Fruit fly (Drosophila melanogaster) whole organism, pupa: ENCODE measurements around the gene Fign.

Source experiments
- CG10348 ChIP-seq: fragments of 200-800 bp; sonication (Bioruptor generic); IDR thresholded peaks from 2 replicates; pipeline ENCODE4 v1.3.6; 2022; ENCODE audit warnings: missing biosample characterization, missing genetic modification characterization
- CG12605 ChIP-seq: fragments of 200-800 bp; sonication (Bioruptor generic); IDR thresholded peaks from 2 replicates; pipeline ENCODE4 v1.3.6; 2022; ENCODE audit warnings: missing biosample characterization, missing genetic modification characterization
- CG13204 ChIP-seq: fragments of 200-800 bp; sonication (Bioruptor generic); optimal IDR thresholded peaks from 2 replicates; lab custom pipeline; 2018; ENCODE audit warnings: missing biosample characterization, mild to moderate bottlenecking, missing genetic modification characterization, moderate library complexity
- CG14655 ChIP-seq: fragments of 200-800 bp; sonication (Bioruptor generic); optimal IDR thresholded peaks from 3 replicates; lab custom pipeline; 2017; ENCODE audit warnings: mild to moderate bottlenecking, missing biosample characterization, missing genetic modification reagents, missing genetic modification characterization
- CG15710 ChIP-seq: fragments of 200-800 bp; sonication (Bioruptor generic); optimal IDR thresholded peaks from 2 replicates; lab custom pipeline; 2018; ENCODE audit warnings: missing biosample characterization, mild to moderate bottlenecking, missing genetic modification characterization, moderate library complexity
- CG17806 ChIP-seq: fragments of 200-800 bp; sonication (Bioruptor generic); optimal IDR thresholded peaks from 2 replicates; lab custom pipeline; 2018; ENCODE audit warnings: missing biosample characterization, mild to moderate bottlenecking, missing genetic modification characterization, moderate library complexity
- CG32121 ChIP-seq: fragments of 200-800 bp; sonication (Bioruptor generic); IDR thresholded peaks from 2 replicates; pipeline ENCODE4 v1.3.6; 2022; ENCODE audit warnings: missing biosample characterization, missing genetic modification characterization
- CG34367 ChIP-seq: fragments of 200-800 bp; sonication (Bioruptor generic); optimal IDR thresholded peaks from 2 replicates; lab custom pipeline; 2018; ENCODE audit warnings: missing biosample characterization, mild to moderate bottlenecking, missing genetic modification characterization
- CG4496 ChIP-seq: fragments of 200-800 bp; sonication (Bioruptor generic); IDR thresholded peaks from 3 replicates; pipeline ENCODE4 v1.3.6; 2022; ENCODE audit warnings: missing biosample characterization, missing genetic modification characterization
- CG8159 ChIP-seq: fragments of 200-800 bp; sonication (Bioruptor generic); optimal IDR thresholded peaks from 3 replicates; lab custom pipeline; 2018; ENCODE audit warnings: missing biosample characterization, mild to moderate bottlenecking, missing genetic modification characterization, moderate library complexity
- CG8301 ChIP-seq: fragments of 200-800 bp; sonication (Bioruptor generic); optimal IDR thresholded peaks from 2 replicates; lab custom pipeline; 2018; ENCODE audit warnings: missing biosample characterization, mild to moderate bottlenecking, missing genetic modification characterization
- CG9948 ChIP-seq: fragments of 200-800 bp; sonication (Bioruptor generic); optimal IDR thresholded peaks from 2 replicates; lab custom pipeline; 2018; ENCODE audit warnings: missing biosample characterization, mild to moderate bottlenecking, missing genetic modification characterization, moderate library complexity
- D1 ChIP-seq: fragments of 200-800 bp; sonication (Bioruptor generic); optimal IDR thresholded peaks from 2 replicates; lab custom pipeline; 2018; ENCODE audit warnings: missing biosample characterization, mild to moderate bottlenecking, missing genetic modification characterization, moderate library complexity
- EcR ChIP-seq: fragments of 200-800 bp; sonication (Bioruptor generic); optimal IDR thresholded peaks from 3 replicates; lab custom pipeline; 2019; ENCODE audit warnings: missing biosample characterization, missing genetic modification characterization, mild to moderate bottlenecking, moderate library complexity, missing genetic modification reagents
- Ets98B ChIP-seq: fragments of 200-800 bp; sonication (Bioruptor generic); IDR thresholded peaks from 2 replicates; pipeline ENCODE4 v1.3.6; 2022; ENCODE audit warnings: missing biosample characterization, missing genetic modification characterization
- Pif1A ChIP-seq: fragments of 200-800 bp; sonication (Bioruptor generic); optimal IDR thresholded peaks from 3 replicates; lab custom pipeline; 2016; ENCODE audit warnings: missing biosample characterization, missing genetic modification characterization
- Pif1B ChIP-seq: fragments of 200-800 bp; sonication (Bioruptor generic); optimal IDR thresholded peaks from 3 replicates; lab custom pipeline; 2016; ENCODE audit warnings: missing biosample characterization, missing genetic modification characterization
- Snoo ChIP-seq: fragments of 200-800 bp; sonication (Bioruptor generic); optimal IDR thresholded peaks from 3 replicates; lab custom pipeline; 2017; ENCODE audit warnings: missing biosample characterization, mild to moderate bottlenecking, missing genetic modification characterization, inconsistent platforms
- fd96Ca ChIP-seq: fragments of 200-800 bp; sonication (Bioruptor generic); IDR thresholded peaks from 3 replicates; pipeline ENCODE4 v1.3.6; 2022; ENCODE audit warnings: missing biosample characterization, missing genetic modification characterization
- gl ChIP-seq: fragments of 200-800 bp; sonication (Bioruptor generic); optimal IDR thresholded peaks from 2 replicates; lab custom pipeline; 2018; ENCODE audit warnings: missing biosample characterization, mild to moderate bottlenecking, missing genetic modification characterization
- rn ChIP-seq: fragments of 200-800 bp; sonication (Bioruptor generic); IDR thresholded peaks from 2 replicates; pipeline ENCODE4 v1.3.6; 2022; ENCODE audit warnings: missing biosample characterization, missing genetic modification characterization

Gene Fign

dm6 chr2L:3342369-3342768 lies 22.7 kb upstream of the Fign start:
- no peak for TF ChIP-seq CG9948 (tag; lab: Kevin White, UChicago)
- TF ChIP-seq CG32121 (GFP tag; lab: Robert Waterston, UW), result no peak
- no peak for TF ChIP-seq Snoo
- no peak for TF ChIP-seq Pif1B (GFP tag; lab: Kevin White, UChicago)
- no peak for TF ChIP-seq CG10348 (GFP tag; lab: Robert Waterston, UW)
- TF ChIP-seq EcR (GFP tag; lab: Kevin White, UChicago), result no peak
- TF ChIP-seq CG8301 (tag; lab: Kevin White, UChicago), result no peak
- TF ChIP-seq rn (GFP tag; lab: Robert Waterston, UW), result no peak

- TF ChIP-seq D1 (tag; lab: Kevin White, UChicago) (no peak), CG17806 (tag; lab: Kevin White, UChicago) (peak; percentile 33), CG14655 (GFP tag; lab: Kevin White, UChicago) (peak; percentile 2), CG34367 (tag; lab: Kevin White, UChicago) (no peak), Snoo (peak; percentile 87), CG8301 (tag; lab: Kevin White, UChicago) (no peak), rn (GFP tag; lab: Robert Waterston, UW) (no peak), Pif1A (GFP tag; lab: Kevin White, UChicago) (no peak), Ets98B (GFP tag; lab: Robert Waterston, UW) (no peak), CG9948 (tag; lab: Kevin White, UChicago) (peak; percentile 17), CG12605 (no peak), EcR (GFP tag; lab: Kevin White, UChicago) (peak; percentile 52), CG4496 (GFP tag; lab: Robert Waterston, UW) (no peak), CG15710 (peak; percentile 7), CG32121 (GFP tag; lab: Robert Waterston, UW) (no peak), Pif1B (GFP tag; lab: Kevin White, UChicago) (no peak)
These were observed 21.7 kb upstream of the Fign start for dm6 chr2L:3341231-3341935.

- TF ChIP-seq CG13204 (GFP tag; lab: Kevin White, UChicago), result peak; percentile 91
- TF ChIP-seq Ets98B (GFP tag; lab: Robert Waterston, UW), result peak; percentile 8
- no peak for TF ChIP-seq CG10348 (GFP tag; lab: Robert Waterston, UW)
- no peak for TF ChIP-seq D1 (tag; lab: Kevin White, UChicago)
- TF ChIP-seq Pif1B (GFP tag; lab: Kevin White, UChicago), result no peak
- no peak for TF ChIP-seq CG8301 (tag; lab: Kevin White, UChicago)
- TF ChIP-seq EcR (GFP tag; lab: Kevin White, UChicago), result peak; percentile 99
- TF ChIP-seq CG15710, result no peak
- TF ChIP-seq gl (tag; lab: Kevin White, UChicago), result no peak
- no peak for TF ChIP-seq CG8159
- TF ChIP-seq CG17806 (tag; lab: Kevin White, UChicago), result no peak
- no peak for TF ChIP-seq CG9948 (tag; lab: Kevin White, UChicago)
- 0 out of 2 replicates have a peak, but pooled peaks have one; percentile 9 for TF ChIP-seq rn (GFP tag; lab: Robert Waterston, UW)
- TF ChIP-seq fd96Ca (GFP tag; lab: Robert Waterston, UW), result peak; percentile 57; the same call in 1 of the 3 replicates
- TF ChIP-seq CG4496 (GFP tag; lab: Robert Waterston, UW), result peak; percentile 57
- peak; percentile 42; the same call in 1 of the 2 replicates for TF ChIP-seq CG12605
- peak; percentile 63; the same call in 1 of the 2 replicates for TF ChIP-seq CG32121 (GFP tag; lab: Robert Waterston, UW)
These were observed 19.7 kb upstream of the Fign start for dm6 chr2L:3339420-3339819.

- TF ChIP-seq gl (tag; lab: Kevin White, UChicago) (peak; percentile 73), CG8159 (peak; percentile 79), CG4496 (GFP tag; lab: Robert Waterston, UW) (peak; percentile 93), Pif1B (GFP tag; lab: Kevin White, UChicago) (peak; percentile 69), EcR (GFP tag; lab: Kevin White, UChicago) (peak; percentile 89), Ets98B (GFP tag; lab: Robert Waterston, UW) (peak; percentile 93), CG8301 (tag; lab: Kevin White, UChicago) (peak; percentile 93), CG10348 (GFP tag; lab: Robert Waterston, UW) (peak; percentile 67), CG12605 (peak; percentile 83), CG9948 (tag; lab: Kevin White, UChicago) (peak; percentile 78), CG15710 (peak; percentile 77), Pif1A (GFP tag; lab: Kevin White, UChicago) (peak; percentile 87), CG34367 (tag; lab: Kevin White, UChicago) (peak; percentile 68), fd96Ca (GFP tag; lab: Robert Waterston, UW) (peak; percentile 93), CG13204 (GFP tag; lab: Kevin White, UChicago) (peak; percentile 4), CG32121 (GFP tag; lab: Robert Waterston, UW) (peak; percentile 88), CG17806 (tag; lab: Kevin White, UChicago) (peak; percentile 78), CG14655 (GFP tag; lab: Kevin White, UChicago) (peak; percentile 92), Snoo (peak; percentile 73), D1 (tag; lab: Kevin White, UChicago) (no peak), rn (GFP tag; lab: Robert Waterston, UW) (peak; percentile 79)
These were observed 19.0 kb upstream of the Fign start for dm6 chr2L:3338566-3339215.

- no peak for TF ChIP-seq Ets98B (GFP tag; lab: Robert Waterston, UW)
- TF ChIP-seq CG8159, result no peak
- TF ChIP-seq CG15710, result no peak
- no peak for TF ChIP-seq CG4496 (GFP tag; lab: Robert Waterston, UW)
- no peak for TF ChIP-seq Snoo
- no peak for TF ChIP-seq EcR (GFP tag; lab: Kevin White, UChicago)
- no peak for TF ChIP-seq CG13204 (GFP tag; lab: Kevin White, UChicago)
- no peak for TF ChIP-seq D1 (tag; lab: Kevin White, UChicago)
- no peak for TF ChIP-seq CG14655 (GFP tag; lab: Kevin White, UChicago)
- no peak for TF ChIP-seq CG32121 (GFP tag; lab: Robert Waterston, UW)
- no peak for TF ChIP-seq CG9948 (tag; lab: Kevin White, UChicago)
- no peak for TF ChIP-seq Pif1B (GFP tag; lab: Kevin White, UChicago)
- TF ChIP-seq Pif1A (GFP tag; lab: Kevin White, UChicago), result no peak
- TF ChIP-seq CG17806 (tag; lab: Kevin White, UChicago), result no peak
- no peak for TF ChIP-seq CG10348 (GFP tag; lab: Robert Waterston, UW)
- TF ChIP-seq rn (GFP tag; lab: Robert Waterston, UW), result no peak
These were observed 12.8 kb upstream of the Fign start, which contains the start of gene CG15408 for dm6 chr2L:3332514-3332913. TSS of gene CG15408 (plus strand) at chr2L:3332814.
